Worm (Caenorhabditis elegans) whole organism, late embryonic: Measurements from ENCODE around the gene srw-113.

ENCODE experiments used
- ceh-22 ChIP-seq: sonication (generic microtip); optimal IDR thresholded peaks from 2 replicates; lab custom pipeline; 2017; ENCODE audit warnings: missing biosample characterization, missing genetic modification characterization
- ceh-9 ChIP-seq: sonication (generic microtip); optimal IDR thresholded peaks from 2 replicates; lab custom pipeline; 2016; ENCODE audit warnings: mild to moderate bottlenecking, missing genetic modification characterization, inconsistent platforms, missing compliant biosample characterization
- dmd-4 ChIP-seq: sonication (generic microtip); optimal IDR thresholded peaks from 2 replicates; lab custom pipeline; 2016; ENCODE audit warnings: borderline replicate concordance, missing genetic modification characterization, missing compliant biosample characterization
- elt-2 ChIP-seq: sonication (generic microtip); optimal IDR thresholded peaks from 2 replicates; lab custom pipeline; 2016; ENCODE audit warnings: missing genetic modification reagents, missing genetic modification characterization, missing compliant biosample characterization
- fkh-10 ChIP-seq: fragments of 150-350 bp; optimal IDR thresholded peaks from 2 replicates; lab custom pipeline; 2014; ENCODE audit warnings: missing biosample characterization, missing genetic modification reagents, missing genetic modification characterization
- nhr-11 ChIP-seq: fragments of 150-350 bp; optimal IDR thresholded peaks from 2 replicates; lab custom pipeline; 2014; ENCODE audit warnings: missing biosample characterization, missing genetic modification characterization
- nhr-232 ChIP-seq: sonication (generic microtip); optimal IDR thresholded peaks from 2 replicates; lab custom pipeline; 2016; ENCODE audit warnings: missing genetic modification characterization, missing compliant biosample characterization
- npax-4 ChIP-seq: sonication (generic microtip); optimal IDR thresholded peaks from 2 replicates; lab custom pipeline; 2016; ENCODE audit warnings: missing genetic modification characterization, missing compliant biosample characterization
- pha-4 ChIP-seq: fragments of 150-350 bp; optimal IDR thresholded peaks from 2 replicates; lab custom pipeline; 2018; ENCODE audit warnings: missing biosample characterization, missing genetic modification reagents, missing genetic modification characterization
- syd-9 ChIP-seq: sonication (generic microtip); optimal IDR thresholded peaks from 2 replicates; lab custom pipeline; 2016; ENCODE audit warnings: mild to moderate bottlenecking, missing genetic modification characterization, moderate library complexity, missing compliant biosample characterization
- tbx-2 ChIP-seq: sonication (generic microtip); optimal IDR thresholded peaks from 2 replicates; lab custom pipeline; 2016; ENCODE audit warnings: missing genetic modification characterization, missing compliant biosample characterization
- unc-55 ChIP-seq: sonication (generic microtip); optimal IDR thresholded peaks from 2 replicates; lab custom pipeline; 2017; ENCODE audit warnings: missing biosample characterization, missing genetic modification reagents, missing genetic modification characterization

DNA sequence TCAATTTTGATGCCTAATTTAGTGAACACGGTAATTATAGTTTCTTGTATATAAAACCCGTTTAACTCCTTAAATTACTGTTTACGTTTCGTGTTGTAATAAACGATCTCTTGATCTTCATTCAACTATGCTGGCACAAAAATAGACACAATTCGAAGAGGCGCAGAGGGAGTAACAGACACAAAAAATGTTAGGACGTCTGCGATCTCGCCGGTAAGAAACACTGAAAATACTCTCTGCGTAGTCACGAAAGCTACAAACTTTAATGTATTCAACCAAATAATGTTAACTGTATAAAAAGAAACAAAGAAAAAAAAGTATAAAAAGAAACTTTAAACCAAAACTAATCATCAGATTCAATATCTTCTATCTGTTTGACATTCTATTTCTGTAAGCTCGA lies 47.9 kb downstream of the srw-113 start, which contains the start of gene dhs-23:
- TF ChIP-seq fkh-10 (GFP tag; lab: Kevin White, UChicago) (no peak), syd-9 (no peak), ceh-9 (tag; lab: Kevin White, UChicago) (no peak), nhr-11 (tag; lab: Kevin White, UChicago) (no peak), ceh-22 (tag; lab: Kevin White, UChicago) (no peak), tbx-2 (tag; lab: Kevin White, UChicago) (no peak), nhr-232 (tag; lab: Kevin White, UChicago) (no peak), pha-4 (no peak), elt-2 (tag; lab: Kevin White, UChicago) (no peak), dmd-4 (tag; lab: Kevin White, UChicago) (no peak), unc-55 (GFP tag; lab: Kevin White, UChicago) (no peak), npax-4 (tag; lab: Kevin White, UChicago) (no peak)
